Fruit fly (Drosophila melanogaster): ENCODE results near the gene unc-13-4A.

unc-13-4A gene

DNA sequence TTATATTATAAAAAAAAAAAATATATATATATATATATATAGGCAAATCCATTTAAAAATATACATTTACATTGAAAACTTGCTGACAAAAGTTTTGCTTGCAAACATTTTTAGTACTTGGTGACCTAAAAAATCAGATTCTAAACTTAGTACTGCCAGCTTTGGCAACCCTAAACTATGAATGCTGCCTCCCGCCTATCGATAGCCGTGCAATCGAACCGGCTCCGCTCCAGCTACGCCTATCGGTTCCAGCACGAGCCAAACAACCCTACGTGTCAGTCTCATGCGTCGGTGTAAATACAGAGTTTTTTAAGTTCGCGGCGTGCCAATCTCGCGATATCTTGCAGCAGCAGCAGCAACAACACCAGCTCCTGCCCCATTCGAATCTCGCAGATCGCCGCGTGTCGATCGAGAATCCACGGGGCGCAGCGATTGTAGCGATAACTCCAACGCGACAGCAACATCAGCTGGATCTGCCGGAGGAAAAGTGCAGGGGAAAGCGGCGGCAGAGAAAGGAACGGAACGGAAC is 47.7 kb upstream of the unc-13-4A start, which contains the start of gene Sec63 (continued):
- peak; percentile 49 for TF ChIP-seq CG17359 (tag; optimal IDR thresholded peaks at IDR 0.05)
- TF ChIP-seq hth (optimal IDR thresholded peaks at IDR 0.05): no peak
- no peak for TF ChIP-seq CG12071 (GFP tag; optimal IDR thresholded peaks at IDR 0.05)
- TF ChIP-seq pnt (GFP tag; optimal IDR thresholded peaks at IDR 0.05): peak; percentile 34
- TF ChIP-seq CG34376 (GFP tag; optimal IDR thresholded peaks at IDR 0.05): no peak
- no peak for TF ChIP-seq CG4707 (GFP tag; optimal IDR thresholded peaks at IDR 0.05)
- TF ChIP-seq lilli (GFP tag; optimal IDR thresholded peaks at IDR 0.05): peak; percentile 51
- peak; percentile 44 for TF ChIP-seq ewg (GFP tag; optimal IDR thresholded peaks at IDR 0.05)
- TF ChIP-seq CG2678 (tag; optimal IDR thresholded peaks at IDR 0.05): peak; percentile 63
- no peak for TF ChIP-seq bowl (GFP tag; IDR thresholded peaks at IDR 0.05)
- TF ChIP-seq CG30431 (GFP tag; optimal IDR thresholded peaks at IDR 0.05): no peak
- peak; percentile 93 for TF ChIP-seq pfk (GFP tag; optimal IDR thresholded peaks at IDR 0.05)
- TF ChIP-seq CG17829 (tag; optimal IDR thresholded peaks at IDR 0.05): peak; percentile 20
- no peak; the same call in 2 of the 3 replicates for TF ChIP-seq Aef1 (GFP tag; IDR thresholded peaks at IDR 0.05)
- TF ChIP-seq Doc2 (GFP tag; IDR thresholded peaks at IDR 0.05): no peak
- TF ChIP-seq CG8388 (GFP tag; optimal IDR thresholded peaks at IDR 0.05): peak; percentile 49
- no peak for TF ChIP-seq Lim3 (GFP tag; IDR thresholded peaks at IDR 0.05)
- TF ChIP-seq CG11456 (GFP tag; IDR thresholded peaks at IDR 0.05): peak; percentile 68; the same call in 1 of the 3 replicates
- TF ChIP-seq tx (GFP tag; optimal IDR thresholded peaks at IDR 0.05): no peak
- TF ChIP-seq chn (GFP tag; optimal IDR thresholded peaks at IDR 0.05): peak; percentile 57
- TF ChIP-seq Dbx (GFP tag; IDR thresholded peaks at IDR 0.05): peak; percentile 45; the same call in 2 of the 3 replicates
- TF ChIP-seq CG1832 (GFP tag; optimal IDR thresholded peaks at IDR 0.05): no peak
- no peak for TF ChIP-seq MTF-1 (GFP tag; optimal IDR thresholded peaks at IDR 0.05; ENCODE audit: borderline replicate concordance)
- TF ChIP-seq dati (GFP tag; IDR thresholded peaks at IDR 0.05): no peak
- peak; percentile 67 for TF ChIP-seq Hmr (GFP tag; optimal IDR thresholded peaks at IDR 0.05)
- TF ChIP-seq CG34422 (GFP tag; IDR thresholded peaks at IDR 0.05): peak; percentile 85
- TF ChIP-seq Bteb2 (GFP tag; optimal IDR thresholded peaks at IDR 0.05): no peak
- no peak for TF ChIP-seq Neu2 (GFP tag; optimal IDR thresholded peaks at IDR 0.05; ENCODE audit: borderline replicate concordance)
- peak; percentile 26 for TF ChIP-seq CG18262 (tag; optimal IDR thresholded peaks at IDR 0.05)
- TF ChIP-seq grn (GFP tag; optimal IDR thresholded peaks at IDR 0.05): peak; percentile 53
- peak; percentile 35 for TF ChIP-seq CG18619 (GFP tag; optimal IDR thresholded peaks at IDR 0.05)
- 0 out of 3 replicates have a peak, but pooled peaks have one; percentile 40 for TF ChIP-seq zfh1 (GFP tag; IDR thresholded peaks at IDR 0.05)
- TF ChIP-seq Awh (GFP tag; IDR thresholded peaks at IDR 0.05): 0 out of 2 replicates have a peak, but pooled peaks have one; percentile 29
- TF ChIP-seq Fer2 (tag; optimal IDR thresholded peaks at IDR 0.05): peak; percentile 26
- peak; percentile 19; the same call in 1 of the 2 replicates for TF ChIP-seq sob (GFP tag; IDR thresholded peaks at IDR 0.05)
- peak; percentile 22 for TF ChIP-seq Asciz (GFP tag; optimal IDR thresholded peaks at IDR 0.05)
- no peak for TF ChIP-seq CG14965 (GFP tag; optimal IDR thresholded peaks at IDR 0.05; ENCODE audit: borderline replicate concordance)
- TF ChIP-seq CG12659 (GFP tag; optimal IDR thresholded peaks at IDR 0.05): peak; percentile 76
- TF ChIP-seq NFAT (GFP tag; IDR thresholded peaks at IDR 0.05): peak; percentile 67
- TF ChIP-seq bcd (GFP tag; optimal IDR thresholded peaks at IDR 0.05): peak; percentile 33
- no peak; the same call in 1 of the 3 replicates for TF ChIP-seq ci (GFP tag; IDR thresholded peaks at IDR 0.05)
- TF ChIP-seq CG10543 (GFP tag; optimal IDR thresholded peaks at IDR 0.05): peak; percentile 7
- TF ChIP-seq CG13287 (GFP tag; IDR thresholded peaks at IDR 0.05; ENCODE audit: partially characterized antibody): peak; percentile 89
- peak; percentile 68 for TF ChIP-seq CG13424 (tag; optimal IDR thresholded peaks at IDR 0.05)
- no peak for TF ChIP-seq fd64A (GFP tag; optimal IDR thresholded peaks at IDR 0.05)
- no peak for TF ChIP-seq salm (tag; optimal IDR thresholded peaks at IDR 0.05)
- TF ChIP-seq Max (GFP tag; optimal IDR thresholded peaks at IDR 0.05): peak; percentile 58
- TF ChIP-seq knrl (GFP tag; IDR thresholded peaks at IDR 0.05; ENCODE audit: partially characterized antibody): peak; percentile 91
- TF ChIP-seq CG8924 (tag; optimal IDR thresholded peaks at IDR 0.05): peak; percentile 36
